Fruit fly (Drosophila melanogaster) whole organism, embryonic: Measurements from ENCODE around the gene CG18265.

ENCODE experiments used
- Aef1 ChIP-seq: fragments of 200-800 bp; sonication (Bioruptor generic); IDR thresholded peaks from 3 replicates; pipeline ENCODE4 v1.3.6; 2022; ENCODE audit warnings: missing biosample characterization, missing genetic modification characterization
- C15 ChIP-seq: fragments of 200-800 bp; sonication (Bioruptor generic); IDR thresholded peaks from 3 replicates; pipeline ENCODE4 v1.3.6; 2022; ENCODE audit warnings: missing biosample characterization, missing genetic modification characterization
- CG10979 ChIP-seq: fragments of 200-800 bp; sonication (Bioruptor generic); optimal IDR thresholded peaks from 2 replicates; lab custom pipeline; 2018; ENCODE audit warnings: missing biosample characterization, mild to moderate bottlenecking, missing genetic modification characterization, moderate library complexity
- CG11093 ChIP-seq: fragments of 200-800 bp; sonication (Bioruptor generic); IDR thresholded peaks from 3 replicates; pipeline ENCODE4 v1.3.6; 2022; ENCODE audit warnings: missing biosample characterization, missing genetic modification characterization
- CG11695 ChIP-seq: fragments of 200-800 bp; sonication (Bioruptor generic); IDR thresholded peaks from 3 replicates; pipeline ENCODE4 v1.3.6; 2022; ENCODE audit warnings: missing biosample characterization, missing genetic modification characterization
- CG12071 ChIP-seq: fragments of 200-800 bp; sonication (Bioruptor generic); optimal IDR thresholded peaks from 3 replicates; lab custom pipeline; 2018; ENCODE audit warnings: missing biosample characterization, mild to moderate bottlenecking, missing genetic modification characterization
- CG17385 ChIP-seq: fragments of 200-800 bp; sonication (Bioruptor generic); optimal IDR thresholded peaks from 3 replicates; lab custom pipeline; 2018; ENCODE audit warnings: missing biosample characterization, mild to moderate bottlenecking, missing genetic modification characterization
- CG1792 ChIP-seq: fragments of 200-800 bp; sonication (Bioruptor generic); optimal IDR thresholded peaks from 2 replicates; lab custom pipeline; 2016; ENCODE audit warnings: missing biosample characterization, missing genetic modification characterization
- CG18011 ChIP-seq: fragments of 200-800 bp; sonication (Bioruptor generic); optimal IDR thresholded peaks from 2 replicates; lab custom pipeline; 2017; ENCODE audit warnings: missing biosample characterization, missing genetic modification characterization, mild to moderate bottlenecking, moderate library complexity, missing genotype
- CG18476 ChIP-seq: fragments of 200-800 bp; sonication (Bioruptor generic); optimal IDR thresholded peaks from 2 replicates; lab custom pipeline; 2016; ENCODE audit warnings: missing biosample characterization, mild to moderate bottlenecking, missing genetic modification characterization
- CG2116 ChIP-seq: fragments of 200-800 bp; sonication (Bioruptor generic); optimal IDR thresholded peaks from 3 replicates; lab custom pipeline; 2018; ENCODE audit warnings: missing biosample characterization, mild to moderate bottlenecking, missing genetic modification characterization
- CG2199 ChIP-seq: fragments of 200-800 bp; sonication (Bioruptor generic); IDR thresholded peaks from 3 replicates; pipeline ENCODE4 v1.3.6; 2022; ENCODE audit warnings: missing biosample characterization, missing genetic modification characterization
- CG31224 ChIP-seq: fragments of 200-800 bp; sonication (Bioruptor generic); IDR thresholded peaks from 2 replicates; pipeline ENCODE4 v1.3.6; 2022; ENCODE audit warnings: missing biosample characterization, missing genetic modification characterization
- CG4360 ChIP-seq: fragments of 200-800 bp; sonication (Bioruptor generic); IDR thresholded peaks from 2 replicates; pipeline ENCODE4 v1.3.6; 2022; ENCODE audit warnings: missing biosample characterization, missing genetic modification characterization
- CG4730 ChIP-seq: fragments of 200-800 bp; sonication (Bioruptor generic); IDR thresholded peaks from 2 replicates; pipeline ENCODE4 v1.3.6; 2022; ENCODE audit warnings: missing biosample characterization, missing genetic modification characterization
- CG8924 ChIP-seq: fragments of 200-800 bp; optimal IDR thresholded peaks from 3 replicates; lab custom pipeline; 2019; ENCODE audit warnings: missing biosample characterization, mild to moderate bottlenecking, missing genetic modification characterization, moderate library complexity
- CG9437 ChIP-seq: fragments of 200-800 bp; sonication (Bioruptor generic); optimal IDR thresholded peaks from 2 replicates; lab custom pipeline; 2018; ENCODE audit warnings: missing biosample characterization, mild to moderate bottlenecking, missing genetic modification characterization
- CG9797 ChIP-seq: fragments of 200-800 bp; sonication (Bioruptor generic); optimal IDR thresholded peaks from 3 replicates; lab custom pipeline; 2018; ENCODE audit warnings: missing biosample characterization, mild to moderate bottlenecking, missing genetic modification characterization
- Dp ChIP-seq: fragments of 200-800 bp; sonication (Bioruptor generic); optimal IDR thresholded peaks from 2 replicates; lab custom pipeline; 2018; ENCODE audit warnings: missing biosample characterization, mild to moderate bottlenecking, missing genetic modification characterization, moderate library complexity
- Ets65A ChIP-seq: fragments of 200-800 bp; sonication (Bioruptor generic); peaks from one replicate; lab custom pipeline; 2016; ENCODE audit warnings: missing biosample characterization, missing genetic modification characterization
- GATAe ChIP-seq: fragments of 200-800 bp; sonication (Bioruptor generic); conservative IDR thresholded peaks from 2 replicates; pipeline ENCODE4 v1.3.6; 2022; ENCODE audit warnings: missing biosample characterization, missing genetic modification characterization
- Gug ChIP-seq: fragments of 200-800 bp; sonication (Bioruptor generic); IDR thresholded peaks from 4 replicates; pipeline ENCODE4 v1.3.6; 2022; ENCODE audit warnings: missing biosample characterization, missing genetic modification characterization
- HmgD ChIP-seq: fragments of 200-800 bp; sonication (Bioruptor generic); optimal IDR thresholded peaks from 3 replicates; lab custom pipeline; 2016; ENCODE audit warnings: missing biosample characterization, missing genetic modification characterization
- HmgZ ChIP-seq: fragments of 200-800 bp; sonication (Bioruptor generic); optimal IDR thresholded peaks from 2 replicates; lab custom pipeline; 2018; ENCODE audit warnings: missing biosample characterization, mild to moderate bottlenecking, missing genetic modification characterization
- MESR4 ChIP-seq: fragments of 200-800 bp; sonication (Bioruptor generic); optimal IDR thresholded peaks from 2 replicates; lab custom pipeline; 2018; ENCODE audit warnings: missing biosample characterization, mild to moderate bottlenecking, missing genetic modification characterization, moderate library complexity
- Meics ChIP-seq: fragments of 200-800 bp; sonication (Bioruptor generic); optimal IDR thresholded peaks from 2 replicates; lab custom pipeline; 2017; ENCODE audit warnings: missing biosample characterization, mild to moderate bottlenecking, missing genetic modification characterization
- Nf-YB ChIP-seq: fragments of 200-800 bp; sonication (Bioruptor generic); optimal IDR thresholded peaks from 3 replicates; lab custom pipeline; 2019; ENCODE audit warnings: missing biosample characterization, mild to moderate bottlenecking, missing genetic modification characterization, moderate library complexity
- Nf-YC ChIP-seq: fragments of 200-800 bp; optimal IDR thresholded peaks from 3 replicates; lab custom pipeline; 2019; ENCODE audit warnings: missing biosample characterization, mild to moderate bottlenecking, missing genetic modification characterization, moderate library complexity
- Ravus ChIP-seq: fragments of 200-800 bp; sonication (Bioruptor generic); IDR thresholded peaks from 2 replicates; pipeline ENCODE4 v1.3.6; 2022; ENCODE audit warnings: missing biosample characterization, missing genetic modification characterization
- Spps ChIP-seq: fragments of 200-800 bp; sonication (Bioruptor generic); optimal IDR thresholded peaks from 2 replicates; lab custom pipeline; 2018; ENCODE audit warnings: missing biosample characterization, mild to moderate bottlenecking, missing genetic modification characterization
- al ChIP-seq: fragments of 200-800 bp; sonication (Bioruptor generic); IDR thresholded peaks from 2 replicates; pipeline ENCODE4 v1.3.6; 2022; ENCODE audit warnings: missing biosample characterization, missing genetic modification characterization
- bcd ChIP-seq: fragments of 200-800 bp; sonication (Bioruptor generic); optimal IDR thresholded peaks from 2 replicates; lab custom pipeline; 2017; ENCODE audit warnings: missing biosample characterization, mild to moderate bottlenecking, missing genetic modification characterization
- cato ChIP-seq: fragments of 200-800 bp; sonication (Bioruptor generic); optimal IDR thresholded peaks from 2 replicates; lab custom pipeline; 2016; ENCODE audit warnings: missing biosample characterization, missing genetic modification characterization, borderline replicate concordance
- chif ChIP-seq, 2 experiments: fragments of 200-800 bp; sonication (Bioruptor generic); optimal IDR thresholded peaks; 3 replicates each; lab custom pipeline; 2016; ENCODE audit warnings: missing biosample characterization in 2 of 2, missing genetic modification characterization in 2 of 2
- chm ChIP-seq: fragments of 200-800 bp; sonication (Bioruptor generic); IDR thresholded peaks from 2 replicates; pipeline ENCODE4 v1.3.6; 2022; ENCODE audit warnings: missing biosample characterization, missing genetic modification characterization
- danr ChIP-seq: fragments of 200-800 bp; sonication (Bioruptor generic); IDR thresholded peaks from 2 replicates; pipeline ENCODE4 v1.3.6; 2022; ENCODE audit warnings: missing biosample characterization, missing genetic modification characterization
- fd3F ChIP-seq: fragments of 200-800 bp; sonication (Bioruptor generic); optimal IDR thresholded peaks from 2 replicates; lab custom pipeline; 2018; ENCODE audit warnings: missing biosample characterization, mild to moderate bottlenecking, missing genetic modification characterization, moderate library complexity
- fd64A ChIP-seq: fragments of 200-800 bp; sonication (Bioruptor generic); optimal IDR thresholded peaks from 3 replicates; lab custom pipeline; 2018; ENCODE audit warnings: missing biosample characterization, mild to moderate bottlenecking, missing genetic modification characterization
- gfzf ChIP-seq: fragments of 200-800 bp; sonication (Bioruptor generic); optimal IDR thresholded peaks from 2 replicates; lab custom pipeline; 2016; ENCODE audit warnings: missing biosample characterization, mild to moderate bottlenecking, missing genetic modification characterization, moderate library complexity
- gro ChIP-seq: fragments of 200-800 bp; sonication (Bioruptor generic); optimal IDR thresholded peaks from 2 replicates; lab custom pipeline; 2016; ENCODE audit warnings: missing biosample characterization, missing genetic modification characterization
- gsb-n ChIP-seq: fragments of 200-800 bp; sonication (Bioruptor generic); optimal IDR thresholded peaks from 3 replicates; lab custom pipeline; 2018; ENCODE audit warnings: missing biosample characterization, mild to moderate bottlenecking, missing genetic modification characterization
- knrl ChIP-seq: fragments of 200-800 bp; sonication (Bioruptor generic); IDR thresholded peaks from 3 replicates; pipeline ENCODE4 v1.3.6; 2022; ENCODE audit warnings: missing biosample characterization, missing genetic modification characterization; ENCODE audit not compliant: partially characterized antibody
- lilli ChIP-seq: fragments of 200-800 bp; sonication (Bioruptor generic); optimal IDR thresholded peaks from 3 replicates; lab custom pipeline; 2016; ENCODE audit warnings: missing biosample characterization, missing genetic modification characterization
- maf-S ChIP-seq: fragments of 200-800 bp; sonication (Bioruptor generic); optimal IDR thresholded peaks from 2 replicates; lab custom pipeline; 2016; ENCODE audit warnings: missing biosample characterization, missing genetic modification characterization
- peb ChIP-seq: fragments of 200-800 bp; sonication (Bioruptor generic); IDR thresholded peaks from 2 replicates; pipeline ENCODE4 v1.3.6; 2022; ENCODE audit warnings: missing biosample characterization, missing genetic modification characterization
- pfk ChIP-seq: fragments of 200-800 bp; sonication (Bioruptor generic); optimal IDR thresholded peaks from 2 replicates; lab custom pipeline; 2018; ENCODE audit warnings: missing biosample characterization, mild to moderate bottlenecking, missing genetic modification characterization, moderate library complexity
- pzg ChIP-seq: fragments of 200-800 bp; sonication (Bioruptor generic); optimal IDR thresholded peaks from 3 replicates; lab custom pipeline; 2018; ENCODE audit warnings: missing biosample characterization, mild to moderate bottlenecking, missing genetic modification characterization, moderate library complexity
- sna ChIP-seq: fragments of 200-800 bp; sonication (Bioruptor generic); IDR thresholded peaks from 2 replicates; pipeline ENCODE4 v1.3.6; 2022; ENCODE audit warnings: missing biosample characterization, missing genetic modification characterization; ENCODE audit not compliant: partially characterized antibody
- vfl ChIP-seq: fragments of 200-800 bp; sonication (Bioruptor generic); optimal IDR thresholded peaks from 2 replicates; lab custom pipeline; 2016; ENCODE audit warnings: missing biosample characterization, missing genetic modification characterization
- vvl ChIP-seq: fragments of 200-800 bp; sonication (Bioruptor generic); IDR thresholded peaks from 2 replicates; pipeline ENCODE4 v1.3.6; 2022; ENCODE audit warnings: missing biosample characterization, missing genetic modification characterization
- yki ChIP-seq: fragments of >200 bp; optimal IDR thresholded peaks from 3 replicates; lab custom pipeline; 2018

The CG18265 gene

dm6 chr3L:17425132-17425713 lies 14.0 kb upstream of the CG18265 start, which contains the start of the genes Sec3 and COX7B (continued):
- TF ChIP-seq gro (peak; percentile 26), CG9437 (GFP tag; lab: Kevin White, UChicago) (peak; percentile 84), CG31224 (GFP tag; lab: Robert Waterston, UW) (0 out of 2 replicates have a peak, but pooled peaks have one; percentile 6), peb (GFP tag; lab: Robert Waterston, UW) (no peak), vfl (GFP tag; lab: Kevin White, UChicago) (peak; percentile 40), knrl (GFP tag; lab: Robert Waterston, UW) (peak; percentile 97), GATAe (GFP tag; lab: Robert Waterston, UW) (no peak), CG18476 (GFP tag; lab: Kevin White, UChicago) (peak; percentile 44), pzg (peak; percentile 87), Meics (GFP tag; lab: Kevin White, UChicago) (peak; percentile 50), sna (GFP tag; lab: Robert Waterston, UW) (peak; percentile 91), CG10979 (tag; lab: Kevin White, UChicago) (peak; percentile 62), chif (GFP tag; optimal IDR thresholded peaks at IDR 0.05; lab: Kevin White, UChicago) (peak; percentile 58 to 64), Ravus (GFP tag; lab: Robert Waterston, UW) (no peak), HmgD (GFP tag; lab: Kevin White, UChicago) (peak; percentile 5), C15 (GFP tag; lab: Robert Waterston, UW) (peak; percentile 53; the same call in 1 of the 3 replicates), HmgZ (peak; percentile 83), Ets65A (GFP tag; lab: Kevin White, UChicago) (peak; percentile 95), fd64A (GFP tag; lab: Kevin White, UChicago) (no peak), Aef1 (peak; percentile 44; the same call in 2 of the 3 replicates), lilli (GFP tag; lab: Kevin White, UChicago) (peak; percentile 82), vvl (GFP tag; lab: Robert Waterston, UW) (peak; percentile 72), MESR4 (GFP tag; lab: Kevin White, UChicago) (peak; percentile 80), bcd (GFP tag; lab: Kevin White, UChicago) (peak; percentile 45), CG11093 (GFP tag; lab: Robert Waterston, UW) (no peak), danr (GFP tag; lab: Robert Waterston, UW) (no peak), yki (lab: Kevin White, UChicago) (no peak), CG1792 (GFP tag; lab: Kevin White, UChicago) (no peak), gfzf (GFP tag; lab: Kevin White, UChicago) (peak; percentile 82), CG2116 (peak; percentile 75), CG12071 (GFP tag; lab: Kevin White, UChicago) (no peak), CG18011 (peak; percentile 29), chm (GFP tag; lab: Robert Waterston, UW) (no peak), CG8924 (peak; percentile 69), CG2199 (no peak), maf-S (GFP tag; lab: Kevin White, UChicago) (peak; percentile 34), Nf-YB (GFP tag; lab: Kevin White, UChicago) (peak; percentile 11), Nf-YC (tag; lab: Kevin White, UChicago) (peak; percentile 72), gsb-n (tag; lab: Kevin White, UChicago) (peak; percentile 50), al (GFP tag; lab: Robert Waterston, UW) (peak; percentile 41; the same call in 1 of the 2 replicates), Dp (GFP tag; lab: Kevin White, UChicago) (peak; percentile 4), CG11695 (GFP tag; lab: Robert Waterston, UW) (0 out of 3 replicates have a peak, but pooled peaks have one; percentile 14), CG4730 (GFP tag; lab: Robert Waterston, UW) (peak; percentile 56), pfk (GFP tag; lab: Kevin White, UChicago) (no peak), CG4360 (GFP tag; lab: Robert Waterston, UW) (no peak), Gug (GFP tag; lab: Robert Waterston, UW) (peak; percentile 31; the same call in 2 of the 4 replicates), Spps (tag; lab: Kevin White, UChicago) (peak; percentile 25), cato (peak; percentile 32), CG9797 (GFP tag; lab: Kevin White, UChicago) (peak; percentile 90), fd3F (peak; percentile 50), CG17385 (GFP tag; lab: Kevin White, UChicago) (peak; percentile 47)
